Worm (Caenorhabditis elegans): ENCODE measurements around the gene mut-14.

DNA sequence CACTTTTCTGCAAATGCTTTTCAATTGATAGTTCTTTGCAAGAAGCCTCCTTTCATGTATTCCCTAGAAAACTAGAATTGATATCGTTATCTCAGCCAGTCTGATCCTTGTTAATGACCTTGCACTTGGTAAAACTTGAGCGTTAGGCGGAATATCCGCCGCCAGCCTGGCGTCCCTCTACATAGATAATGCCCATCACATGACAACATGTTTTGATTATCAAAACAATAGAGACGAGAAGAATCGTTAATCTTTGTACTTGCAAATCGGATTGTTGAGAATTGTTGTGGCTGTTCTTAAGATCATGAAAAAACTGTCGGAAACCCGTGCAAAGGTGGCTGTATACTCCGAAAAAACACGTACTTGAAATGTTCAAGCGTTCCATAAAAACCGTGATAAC is 33.1 kb upstream of the mut-14 start:
- TF ChIP-seq ets-7 (tag; optimal IDR thresholded peaks at IDR 0.05) (no peak), hnd-1 (tag; optimal IDR thresholded peaks at IDR 0.05) (no peak), hmbx-1 (tag; optimal IDR thresholded peaks at IDR 0.05) (no peak), tbx-37 (GFP tag; conservative IDR thresholded peaks at IDR 0.05) (no peak), scrt-1 (GFP tag; IDR thresholded peaks at IDR 0.05) (no peak), pes-1 (GFP tag; IDR thresholded peaks at IDR 0.05) (no peak), ama-1 (optimal IDR thresholded peaks at IDR 0.05) (no peak)
